Worm (Caenorhabditis elegans): ENCODE results near the gene srw-119.

- no peak for TF ChIP-seq flt-1 (GFP tag; IDR thresholded peaks at IDR 0.05)
- no peak for TF ChIP-seq ztf-23 (GFP tag; IDR thresholded peaks at IDR 0.05)
- no peak for TF ChIP-seq klf-2 (GFP tag; conservative IDR thresholded peaks at IDR 0.05)
- no peak for TF ChIP-seq cog-1 (tag; optimal IDR thresholded peaks at IDR 0.05)
- TF ChIP-seq tab-1 (GFP tag; IDR thresholded peaks at IDR 0.05), result no peak
Measured at ce11 chrV:3011394-3011793, 11.8 kb upstream of the srw-119 start, which contains the start of gene srw-135.
